Worm (Caenorhabditis elegans) whole organism, late embryonic: ENCODE data around the gene F20E11.7.

Experiments used
- C38D4.7 ChIP-seq: fragments of 200-800 bp; sonication (Bioruptor generic); optimal IDR thresholded peaks from 2 replicates; lab custom pipeline; 2018; ENCODE audit warnings: mild to moderate bottlenecking, missing genetic modification characterization, moderate library complexity, missing compliant biosample characterization
- F13H6.1 ChIP-seq: sonication (generic microtip); optimal IDR thresholded peaks from 2 replicates; lab custom pipeline; 2016; ENCODE audit warnings: missing genetic modification characterization, missing compliant biosample characterization
- K02D7.2 ChIP-seq: sonication (generic microtip); optimal IDR thresholded peaks from 2 replicates; lab custom pipeline; 2017; ENCODE audit warnings: mild to moderate bottlenecking, missing genetic modification characterization, missing compliant biosample characterization
- T23F11.4 ChIP-seq: fragments of 200-800 bp; sonication (Bioruptor generic); optimal IDR thresholded peaks from 2 replicates; lab custom pipeline; 2018; ENCODE audit warnings: mild to moderate bottlenecking, missing genetic modification characterization, missing compliant biosample characterization
- ahr-1 ChIP-seq: sonication (generic microtip); optimal IDR thresholded peaks from 2 replicates; lab custom pipeline; 2016; ENCODE audit warnings: missing genetic modification characterization, missing compliant biosample characterization
- ceh-14 ChIP-seq: sonication (generic microtip); optimal IDR thresholded peaks from 2 replicates; lab custom pipeline; 2016; ENCODE audit warnings: missing genotype, missing genetic modification characterization, missing compliant biosample characterization
- ceh-19 ChIP-seq: fragments of 200-800 bp; sonication (Bioruptor generic); optimal IDR thresholded peaks from 2 replicates; lab custom pipeline; 2018; ENCODE audit warnings: mild to moderate bottlenecking, missing genetic modification characterization, missing compliant biosample characterization
- ceh-22 ChIP-seq: sonication (generic microtip); optimal IDR thresholded peaks from 2 replicates; lab custom pipeline; 2017; ENCODE audit warnings: missing biosample characterization, missing genetic modification characterization
- ceh-34 ChIP-seq: sonication (generic microtip); optimal IDR thresholded peaks from 2 replicates; lab custom pipeline; 2016; ENCODE audit warnings: mild to moderate bottlenecking, missing genetic modification characterization, missing compliant biosample characterization
- che-1 ChIP-seq: sonication (generic microtip); optimal IDR thresholded peaks from 2 replicates; lab custom pipeline; 2016; ENCODE audit warnings: mild to moderate bottlenecking, missing genetic modification characterization, missing compliant biosample characterization
- elt-2 ChIP-seq: sonication (generic microtip); optimal IDR thresholded peaks from 2 replicates; lab custom pipeline; 2016; ENCODE audit warnings: missing genetic modification reagents, missing genetic modification characterization, missing compliant biosample characterization
- elt-4 ChIP-seq: sonication (generic microtip); optimal IDR thresholded peaks from 2 replicates; lab custom pipeline; 2016; ENCODE audit warnings: missing genetic modification characterization, missing compliant biosample characterization
- ets-4 ChIP-seq: sonication (generic microtip); optimal IDR thresholded peaks from 2 replicates; lab custom pipeline; 2016; ENCODE audit warnings: missing genetic modification characterization, missing compliant biosample characterization
- eyg-1 ChIP-seq: sonication (generic microtip); optimal IDR thresholded peaks from 2 replicates; lab custom pipeline; 2016; ENCODE audit warnings: missing genotype, missing genetic modification characterization, missing compliant biosample characterization
- fkh-10 ChIP-seq: fragments of 150-350 bp; optimal IDR thresholded peaks from 2 replicates; lab custom pipeline; 2014; ENCODE audit warnings: missing biosample characterization, missing genetic modification reagents, missing genetic modification characterization
- fkh-6 ChIP-seq: sonication (generic microtip); optimal IDR thresholded peaks from 2 replicates; lab custom pipeline; 2016; ENCODE audit warnings: missing genetic modification characterization, missing compliant biosample characterization
- hlh-15 ChIP-seq: sonication (generic microtip); optimal IDR thresholded peaks from 2 replicates; lab custom pipeline; 2016; ENCODE audit warnings: missing genetic modification characterization, missing compliant biosample characterization
- hlh-30 ChIP-seq: sonication (generic microtip); optimal IDR thresholded peaks from 2 replicates; lab custom pipeline; 2017; ENCODE audit warnings: antibody characterized with exemption, missing genetic modification characterization, missing compliant biosample characterization; ENCODE audit not compliant: insufficient read depth
- hlh-6 ChIP-seq: sonication (generic microtip); optimal IDR thresholded peaks from 2 replicates; lab custom pipeline; 2016; ENCODE audit warnings: missing genotype, missing genetic modification characterization, missing compliant biosample characterization
- lim-6 ChIP-seq: sonication (generic microtip); optimal IDR thresholded peaks from 2 replicates; lab custom pipeline; 2016; ENCODE audit warnings: missing genetic modification characterization, missing compliant biosample characterization
- lin-11 ChIP-seq: fragments of 200-800 bp; sonication (Bioruptor generic); optimal IDR thresholded peaks from 2 replicates; lab custom pipeline; 2018; ENCODE audit warnings: mild to moderate bottlenecking, missing genetic modification characterization, missing compliant biosample characterization
- madf-2 ChIP-seq: sonication (generic microtip); optimal IDR thresholded peaks from 2 replicates; lab custom pipeline; 2017; ENCODE audit warnings: missing genetic modification characterization, missing compliant biosample characterization
- mec-3 ChIP-seq: sonication (generic microtip); optimal IDR thresholded peaks from 2 replicates; lab custom pipeline; 2016; ENCODE audit warnings: borderline replicate concordance, missing genetic modification characterization, missing compliant biosample characterization
- nhr-11 ChIP-seq: fragments of 150-350 bp; optimal IDR thresholded peaks from 2 replicates; lab custom pipeline; 2014; ENCODE audit warnings: missing biosample characterization, missing genetic modification characterization
- nhr-232 ChIP-seq: sonication (generic microtip); optimal IDR thresholded peaks from 2 replicates; lab custom pipeline; 2016; ENCODE audit warnings: missing genetic modification characterization, missing compliant biosample characterization
- npax-4 ChIP-seq: sonication (generic microtip); optimal IDR thresholded peaks from 2 replicates; lab custom pipeline; 2016; ENCODE audit warnings: missing genetic modification characterization, missing compliant biosample characterization
- odd-2 ChIP-seq: sonication (generic microtip); optimal IDR thresholded peaks from 2 replicates; lab custom pipeline; 2017; ENCODE audit warnings: antibody characterized with exemption, mild to moderate bottlenecking, missing genetic modification characterization, missing compliant biosample characterization
- pat-9 ChIP-seq: fragments of 200-800 bp; sonication (Bioruptor generic); optimal IDR thresholded peaks from 2 replicates; lab custom pipeline; 2018; ENCODE audit warnings: mild to moderate bottlenecking, missing genetic modification characterization, moderate library complexity, missing compliant biosample characterization
- pax-1 ChIP-seq: fragments of 150-350 bp; optimal IDR thresholded peaks from 2 replicates; lab custom pipeline; 2014; ENCODE audit warnings: missing biosample characterization, missing genetic modification characterization
- pha-2 ChIP-seq: sonication (generic microtip); optimal IDR thresholded peaks from 2 replicates; lab custom pipeline; 2017; ENCODE audit warnings: mild to moderate bottlenecking, missing genetic modification characterization, missing compliant biosample characterization
- rnt-1 ChIP-seq: sonication (generic microtip); optimal IDR thresholded peaks from 2 replicates; lab custom pipeline; 2016; ENCODE audit warnings: missing genetic modification characterization, missing compliant biosample characterization
- sox-4 ChIP-seq: sonication (generic microtip); optimal IDR thresholded peaks from 2 replicates; lab custom pipeline; 2017; ENCODE audit warnings: mild to moderate bottlenecking, missing genetic modification characterization, inconsistent platforms, missing compliant biosample characterization
- syd-9 ChIP-seq: sonication (generic microtip); optimal IDR thresholded peaks from 2 replicates; lab custom pipeline; 2016; ENCODE audit warnings: mild to moderate bottlenecking, missing genetic modification characterization, moderate library complexity, missing compliant biosample characterization
- tbx-2 ChIP-seq: sonication (generic microtip); optimal IDR thresholded peaks from 2 replicates; lab custom pipeline; 2016; ENCODE audit warnings: missing genetic modification characterization, missing compliant biosample characterization
- ttx-3 ChIP-seq: sonication (generic microtip); optimal IDR thresholded peaks from 2 replicates; lab custom pipeline; 2016; ENCODE audit warnings: missing genetic modification reagents, missing genetic modification characterization, missing compliant biosample characterization
- unc-42 ChIP-seq: sonication (generic microtip); optimal IDR thresholded peaks from 2 replicates; lab custom pipeline; 2016; ENCODE audit warnings: missing genotype, missing genetic modification characterization, missing compliant biosample characterization
- unc-55 ChIP-seq: sonication (generic microtip); optimal IDR thresholded peaks from 2 replicates; lab custom pipeline; 2017; ENCODE audit warnings: missing biosample characterization, missing genetic modification reagents, missing genetic modification characterization
- zip-5 ChIP-seq: sonication (generic microtip); optimal IDR thresholded peaks from 2 replicates; lab custom pipeline; 2016; ENCODE audit warnings: missing genetic modification characterization, missing compliant biosample characterization

The F20E11.7 gene

ce11 chrV:17469180-17469579 lies 4.8 kb downstream of the F20E11.7 start, which contains the start of gene F20E11.17:
F20E11.17 (minus strand) TSS chrV:17469280.
- TF ChIP-seq nhr-232 (no peak), ceh-19 (GFP tag; lab: Kevin White, UChicago) (no peak), che-1 (tag; lab: Kevin White, UChicago) (no peak), elt-4 (tag; lab: Kevin White, UChicago) (no peak), odd-2 (tag; lab: Kevin White, UChicago) (no peak), elt-2 (no peak), ceh-34 (no peak), F13H6.1 (tag; lab: Kevin White, UChicago) (no peak), madf-2 (tag; lab: Kevin White, UChicago) (no peak), pax-1 (tag; lab: Kevin White, UChicago) (no peak), lim-6 (tag; lab: Kevin White, UChicago) (no peak), mec-3 (tag; lab: Kevin White, UChicago) (no peak), unc-55 (GFP tag; lab: Kevin White, UChicago) (no peak), lin-11 (tag; lab: Kevin White, UChicago) (no peak), T23F11.4 (GFP tag; lab: Kevin White, UChicago) (no peak), eyg-1 (tag; lab: Kevin White, UChicago) (no peak), fkh-10 (GFP tag; lab: Kevin White, UChicago) (no peak), ceh-14 (tag; lab: Kevin White, UChicago) (no peak)

DNA sequence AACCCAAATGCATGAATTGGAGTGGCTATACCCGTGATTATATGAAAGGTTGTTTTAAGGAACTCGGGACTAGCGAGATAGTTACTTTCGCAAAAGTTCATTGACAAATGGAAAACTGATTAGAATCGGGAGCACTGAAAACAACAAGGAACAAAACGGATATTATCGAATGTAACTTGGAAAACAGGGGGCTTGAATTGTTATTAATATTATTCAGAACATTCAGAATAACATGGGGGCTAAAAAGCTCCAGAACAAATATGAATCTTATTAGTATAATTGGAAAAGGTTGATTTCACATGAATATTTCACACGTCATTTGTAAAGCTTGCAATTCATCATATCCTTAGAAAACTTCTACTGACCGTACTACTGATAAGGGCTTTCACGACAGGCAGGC lies 7.2 kb downstream of the F20E11.7 start, which contains the start of gene srh-235:
Gene srh-235, minus strand, starts transcription at position 101 of the 400 bp plus-strand sequence.
- no peak for TF ChIP-seq lim-6 (tag; lab: Kevin White, UChicago)
- TF ChIP-seq nhr-232: no peak
- TF ChIP-seq nhr-11 (tag; lab: Kevin White, UChicago): no peak
- no peak for TF ChIP-seq F13H6.1 (tag; lab: Kevin White, UChicago)
- no peak for TF ChIP-seq pax-1 (tag; lab: Kevin White, UChicago)
- TF ChIP-seq tbx-2 (tag; lab: Kevin White, UChicago): no peak
- TF ChIP-seq ahr-1 (tag; lab: Kevin White, UChicago): no peak
- no peak for TF ChIP-seq hlh-30
- TF ChIP-seq che-1 (tag; lab: Kevin White, UChicago): no peak
- no peak for TF ChIP-seq pat-9 (tag; lab: Kevin White, UChicago)
- no peak for TF ChIP-seq unc-42 (tag; lab: Kevin White, UChicago)
- no peak for TF ChIP-seq elt-4 (tag; lab: Kevin White, UChicago)
- no peak for TF ChIP-seq rnt-1 (tag; lab: Kevin White, UChicago)
- TF ChIP-seq hlh-15: no peak
- no peak for TF ChIP-seq hlh-6 (tag; lab: Kevin White, UChicago)
- TF ChIP-seq sox-4 (tag; lab: Kevin White, UChicago): no peak
- TF ChIP-seq C38D4.7 (GFP tag; lab: Kevin White, UChicago): no peak
- no peak for TF ChIP-seq fkh-6 (tag; lab: Kevin White, UChicago)
- TF ChIP-seq pha-2 (tag; lab: Kevin White, UChicago): no peak

ce11 chrV:17473699-17474098 lies 9.3 kb downstream of the F20E11.7 start, which contains the start of gene srh-123:
srh-123 (plus strand) TSS chrV:17473999.
- TF ChIP-seq tbx-2 (tag; lab: Kevin White, UChicago) (no peak), npax-4 (no peak), pha-2 (tag; lab: Kevin White, UChicago) (no peak), nhr-232 (no peak), ets-4 (tag; lab: Kevin White, UChicago) (no peak), unc-42 (tag; lab: Kevin White, UChicago) (no peak), hlh-6 (tag; lab: Kevin White, UChicago) (no peak), rnt-1 (tag; lab: Kevin White, UChicago) (no peak), ttx-3 (tag; lab: Kevin White, UChicago) (no peak), mec-3 (tag; lab: Kevin White, UChicago) (no peak), K02D7.2 (tag; lab: Kevin White, UChicago) (no peak), syd-9 (tag; lab: Kevin White, UChicago) (no peak), zip-5 (tag; lab: Kevin White, UChicago) (no peak), ceh-22 (no peak)
